Worm (Caenorhabditis elegans): ENCODE results near the gene cpz-2.

cpz-2 gene

DNA sequence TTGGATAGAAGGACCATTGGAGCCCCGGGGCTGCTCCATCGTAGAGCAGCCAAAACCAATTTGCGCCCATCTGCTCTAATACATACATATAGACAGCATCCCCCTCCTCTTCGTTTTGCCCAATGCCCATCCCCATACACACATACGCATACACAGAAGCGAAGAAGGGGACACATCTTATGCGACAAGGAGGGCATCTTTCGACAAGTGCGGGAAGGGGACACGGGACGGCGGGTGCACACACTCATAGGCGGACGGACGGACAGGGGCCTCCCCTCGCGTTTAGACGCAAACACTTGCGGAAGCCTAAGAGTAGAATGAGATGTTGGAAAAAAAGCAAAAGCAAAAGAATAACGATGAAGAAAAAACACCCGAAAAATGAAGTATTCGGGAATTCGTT lies 15.4 kb downstream of the cpz-2 start:
- TF ChIP-seq ceh-2 (tag; optimal IDR thresholded peaks at IDR 0.05) (peak; percentile 19), syd-9 (tag; optimal IDR thresholded peaks at IDR 0.05) (peak; percentile 40), ceh-14 (tag; optimal IDR thresholded peaks at IDR 0.05) (peak; percentile 64), eyg-1 (tag; optimal IDR thresholded peaks at IDR 0.05) (peak; percentile 13), ttx-3 (tag; optimal IDR thresholded peaks at IDR 0.05) (no peak), hlh-8 (tag; optimal IDR thresholded peaks at IDR 0.05) (peak; percentile 34), hlh-13 (GFP tag; optimal IDR thresholded peaks at IDR 0.05) (no peak), ceh-9 (tag; optimal IDR thresholded peaks at IDR 0.05) (no peak), K02D7.2 (tag; optimal IDR thresholded peaks at IDR 0.05) (no peak), gmeb-2 (tag; optimal IDR thresholded peaks at IDR 0.05) (no peak), elt-2 (tag; optimal IDR thresholded peaks at IDR 0.05) (peak; percentile 7), che-1 (tag; optimal IDR thresholded peaks at IDR 0.05) (peak; percentile 46), ceh-30 (tag; optimal IDR thresholded peaks at IDR 0.05) (no peak), fkh-6 (tag; optimal IDR thresholded peaks at IDR 0.05) (no peak), C38D4.7 (GFP tag; optimal IDR thresholded peaks at IDR 0.05) (peak; percentile 25), npax-4 (tag; optimal IDR thresholded peaks at IDR 0.05) (no peak), lin-11 (tag; optimal IDR thresholded peaks at IDR 0.05) (no peak), dve-1 (tag; optimal IDR thresholded peaks at IDR 0.05) (no peak), unc-55 (GFP tag; optimal IDR thresholded peaks at IDR 0.05) (peak; percentile 62), madf-2 (tag; optimal IDR thresholded peaks at IDR 0.05) (peak; percentile 2), tbx-2 (tag; optimal IDR thresholded peaks at IDR 0.05) (peak; percentile 64), odd-2 (tag; optimal IDR thresholded peaks at IDR 0.05) (no peak), ceh-6 (GFP tag; optimal IDR thresholded peaks at IDR 0.05) (peak; percentile 24), hlh-6 (tag; optimal IDR thresholded peaks at IDR 0.05) (peak; percentile 60), hlh-30 (tag; optimal IDR thresholded peaks at IDR 0.05; ENCODE audit: insufficient read depth) (peak; percentile 31), ceh-24 (tag; optimal IDR thresholded peaks at IDR 0.05) (no peak), Y22D7AL.16 (tag; optimal IDR thresholded peaks at IDR 0.05) (no peak), hlh-15 (tag; optimal IDR thresholded peaks at IDR 0.05) (peak; percentile 43), dmd-4 (tag; optimal IDR thresholded peaks at IDR 0.05; ENCODE audit: borderline replicate concordance) (peak; percentile 62), ceh-45 (GFP tag; IDR thresholded peaks at IDR 0.05) (no peak), ahr-1 (tag; optimal IDR thresholded peaks at IDR 0.05) (peak; percentile 17), pha-4 (tag; optimal IDR thresholded peaks at IDR 0.05) (no peak), pat-9 (tag; optimal IDR thresholded peaks at IDR 0.05) (no peak), ref-2 (tag; optimal IDR thresholded peaks at IDR 0.05) (no peak), sox-4 (tag; optimal IDR thresholded peaks at IDR 0.05) (peak; percentile 34), fkh-10 (GFP tag; optimal IDR thresholded peaks at IDR 0.05) (no peak), K09A11.1 (tag; optimal IDR thresholded peaks at IDR 0.05; ENCODE audit: insufficient read depth) (no peak), pag-3 (tag; optimal IDR thresholded peaks at IDR 0.05; ENCODE audit: borderline replicate concordance) (no peak), T23F11.4 (GFP tag; optimal IDR thresholded peaks at IDR 0.05) (peak; percentile 51), elt-4 (tag; optimal IDR thresholded peaks at IDR 0.05) (no peak), pqm-1 (tag; optimal IDR thresholded peaks at IDR 0.05) (no peak), fax-1 (tag; optimal IDR thresholded peaks at IDR 0.05) (peak; percentile 5), ceh-48 (tag; optimal IDR thresholded peaks at IDR 0.05) (no peak), ceh-18 (tag; optimal IDR thresholded peaks at IDR 0.05) (peak; percentile 29), rnt-1 (tag; optimal IDR thresholded peaks at IDR 0.05) (peak; percentile 6), ceh-22 (tag; optimal IDR thresholded peaks at IDR 0.05) (no peak), sdc-2 (tag; optimal IDR thresholded peaks at IDR 0.05) (peak; percentile 5), ceh-31 (tag; optimal IDR thresholded peaks at IDR 0.05) (peak; percentile 75), zip-5 (tag; optimal IDR thresholded peaks at IDR 0.05) (no peak), ama-1 (optimal IDR thresholded peaks at IDR 0.05) (no peak), unc-42 (tag; optimal IDR thresholded peaks at IDR 0.05) (peak; percentile 66), F13H6.1 (tag; optimal IDR thresholded peaks at IDR 0.05) (no peak), ceh-19 (GFP tag; optimal IDR thresholded peaks at IDR 0.05) (peak; percentile 60), nhr-11 (tag; optimal IDR thresholded peaks at IDR 0.05) (no peak)

Measured in whole organism, late embryonic.